Worm (Caenorhabditis elegans): ENCODE data around the gene D1044.7.

Gene D1044.7

DNA sequence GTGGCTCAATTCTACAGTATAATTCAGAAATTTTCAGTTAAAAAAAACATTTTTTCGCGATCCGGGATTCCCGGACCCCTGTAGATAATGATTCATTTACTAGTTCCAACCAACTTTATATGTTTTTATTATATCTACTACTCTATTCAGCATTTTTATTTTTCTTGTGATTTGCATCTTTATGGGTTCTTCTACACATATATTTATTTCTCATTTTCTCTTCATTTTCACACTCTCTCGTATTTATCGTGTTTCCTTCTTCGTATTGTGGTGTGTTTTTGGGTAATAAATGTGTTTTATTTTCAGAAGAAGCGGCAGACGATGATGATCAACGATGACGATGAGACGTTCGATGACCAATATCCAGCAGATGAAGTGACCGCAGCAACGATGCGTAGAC is 44.5 kb downstream of the D1044.7 start, which contains the start of gene F48E8.2:
F48E8.2 (plus strand) TSS at position 301 of the 400 bp plus-strand sequence.
- no peak for TF ChIP-seq ztf-11 (tag; optimal IDR thresholded peaks at IDR 0.05)
- TF ChIP-seq ceh-43 (GFP tag; optimal IDR thresholded peaks at IDR 0.05), result no peak
- no peak for TF ChIP-seq bed-3 (GFP tag; optimal IDR thresholded peaks at IDR 0.05)
- no peak for TF ChIP-seq lin-32 (GFP tag; optimal IDR thresholded peaks at IDR 0.05)
- TF ChIP-seq snpc-4 (tag; optimal IDR thresholded peaks at IDR 0.05), result no peak
- TF ChIP-seq sem-2 (GFP tag; optimal IDR thresholded peaks at IDR 0.05), result no peak
- no peak for TF ChIP-seq nhr-12 (tag; optimal IDR thresholded peaks at IDR 0.05)

DNA sequence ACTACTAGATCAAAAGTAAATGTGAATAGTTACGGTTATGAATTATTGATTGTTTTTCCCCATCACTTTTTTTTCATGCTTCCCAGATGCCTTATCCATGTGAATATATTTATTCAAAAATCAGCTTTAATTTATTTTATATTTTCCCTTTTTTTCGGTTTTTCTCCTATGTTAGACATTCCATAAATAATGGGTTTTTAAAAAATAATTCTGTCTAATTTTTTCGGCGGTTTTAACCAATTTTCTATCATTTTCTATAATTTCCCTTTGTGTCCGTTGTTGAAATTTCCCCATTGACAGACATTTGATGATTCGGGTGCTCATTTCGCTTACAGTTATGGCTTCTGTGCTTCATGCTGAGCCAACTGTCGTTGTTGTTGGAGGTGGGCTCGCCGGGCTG is 47.5 kb downstream of the D1044.7 start, which contains the start of gene F48E8.3:
F48E8.3 (plus strand) TSS at position 301 of the 400 bp plus-strand sequence.
- TF ChIP-seq ces-1 (GFP tag; optimal IDR thresholded peaks at IDR 0.05) (no peak), pha-4 (tag; optimal IDR thresholded peaks at IDR 0.05) (no peak), drap-1 (GFP tag; optimal IDR thresholded peaks at IDR 0.05) (no peak), unc-39 (tag; optimal IDR thresholded peaks at IDR 0.05) (no peak), nhr-12 (tag; optimal IDR thresholded peaks at IDR 0.05) (no peak), nhr-237 (tag; optimal IDR thresholded peaks at IDR 0.05) (no peak), cnd-1 (tag; optimal IDR thresholded peaks at IDR 0.05) (no peak), zip-8 (tag; optimal IDR thresholded peaks at IDR 0.05) (no peak), ceh-39 (tag; optimal IDR thresholded peaks at IDR 0.05) (no peak), lin-32 (GFP tag; optimal IDR thresholded peaks at IDR 0.05) (no peak), ceh-83 (GFP tag; optimal IDR thresholded peaks at IDR 0.05) (no peak), ztf-11 (tag; optimal IDR thresholded peaks at IDR 0.05) (no peak)

All from whole organism, mixed stage, embryonic.